Worm (Caenorhabditis elegans): ENCODE measurements around the gene T24H10.1.

The T24H10.1 gene

ce11 chrII:9117789-9118242, 18.6 kb downstream of the T24H10.1 start (continued):
- TF ChIP-seq egrh-3 (GFP tag; IDR thresholded peaks at IDR 0.05), result no peak
- TF ChIP-seq ama-1 (optimal IDR thresholded peaks at IDR 0.05), result no peak
- peak in 1 of 2 experiments; percentile 7 for TF ChIP-seq ama-1 (GFP tag; optimal IDR thresholded peaks at IDR 0.05)
- no peak for TF ChIP-seq nhr-90 (tag; optimal IDR thresholded peaks at IDR 0.05)
- no peak for TF ChIP-seq let-607 (tag; optimal IDR thresholded peaks at IDR 0.05)
- no peak for TF ChIP-seq snpc-4 (GFP tag; optimal IDR thresholded peaks at IDR 0.05)
- no peak for TF ChIP-seq snpc-4 (tag; optimal IDR thresholded peaks at IDR 0.05)
- peak; percentile 34 for TF ChIP-seq atf-7 (tag; optimal IDR thresholded peaks at IDR 0.05)
- no peak for TF ChIP-seq hmg-1.2 (GFP tag; IDR thresholded peaks at IDR 0.05)
- TF ChIP-seq ceh-40 (GFP tag; IDR thresholded peaks at IDR 0.05), result no peak
- no peak for TF ChIP-seq akir-1 (GFP tag; optimal IDR thresholded peaks at IDR 0.05)

DNA sequence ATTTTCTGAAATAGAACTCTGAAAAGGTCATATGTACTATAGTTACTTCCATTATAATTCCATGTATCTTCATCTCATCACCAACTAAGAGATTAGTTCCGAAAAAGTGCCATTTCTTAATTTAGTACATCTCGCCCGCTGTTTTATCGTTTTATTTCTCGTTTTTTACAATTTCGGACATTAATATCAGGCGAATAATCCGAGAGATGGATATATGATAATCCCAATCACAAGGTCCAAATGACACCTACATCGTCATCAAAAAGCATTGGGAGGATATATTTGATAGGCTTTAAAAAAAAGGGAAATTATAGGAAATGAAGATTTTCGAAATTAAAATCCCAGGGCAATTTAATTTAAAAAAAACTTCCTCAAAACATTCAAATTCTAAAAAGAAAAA, 21.2 kb downstream of the T24H10.1 start:
- TF ChIP-seq attf-5 (GFP tag; optimal IDR thresholded peaks at IDR 0.05) (no peak), Y67H2A.10 (GFP tag; conservative IDR thresholded peaks at IDR 0.05) (no peak), mxl-1 (tag; optimal IDR thresholded peaks at IDR 0.05) (no peak), ZK185.1 (tag; optimal IDR thresholded peaks at IDR 0.05; ENCODE audit: poor library complexity, severe bottlenecking) (peak; percentile 42), K12H6.12 (tag; optimal IDR thresholded peaks at IDR 0.05) (no peak)

DNA sequence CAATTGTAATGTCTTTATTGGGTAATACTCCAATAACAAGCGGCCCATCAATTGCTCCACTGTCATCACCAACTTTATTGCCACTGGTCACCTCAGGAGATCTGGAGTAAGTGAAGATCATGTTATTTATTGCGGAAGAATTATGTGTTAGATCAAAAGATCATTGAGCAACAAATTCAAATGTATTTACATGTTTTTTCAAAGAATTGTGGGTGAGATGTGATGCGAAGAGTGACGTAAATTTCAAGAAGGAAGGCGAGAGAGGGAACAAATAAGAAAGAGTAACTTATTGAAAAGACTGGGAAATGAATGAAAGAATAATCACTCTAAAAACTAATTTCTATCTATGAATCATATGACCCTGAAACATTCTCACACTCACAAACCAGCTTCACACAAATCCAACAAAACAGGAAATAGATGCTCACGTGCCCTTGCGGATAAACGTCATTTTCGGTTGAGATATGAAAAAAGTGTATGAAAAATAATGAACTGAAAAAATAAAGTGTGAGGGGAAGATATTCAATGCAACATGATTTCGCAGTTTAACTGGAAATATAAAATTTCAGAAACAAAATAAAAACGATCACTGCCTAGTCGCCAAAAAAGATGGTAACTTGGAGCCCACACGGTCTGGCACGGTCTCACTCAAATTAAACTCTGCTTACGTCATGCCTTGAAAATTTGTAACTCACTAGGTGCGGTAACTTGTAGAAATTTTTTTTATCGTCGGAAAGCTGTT, 21.8 kb downstream of the T24H10.1 start:
- TF ChIP-seq K11D2.4 (GFP tag; IDR thresholded peaks at IDR 0.05) (no peak), hsf-1 (GFP tag; IDR thresholded peaks at IDR 0.05) (no peak), madf-8 (GFP tag; conservative IDR thresholded peaks at IDR 0.05) (no peak), nhr-120 (GFP tag; IDR thresholded peaks at IDR 0.05) (no peak), F57A8.1 (GFP tag; optimal IDR thresholded peaks at IDR 0.05) (no peak), nhr-179 (tag; optimal IDR thresholded peaks at IDR 0.05) (no peak), snpc-3.4 (tag; optimal IDR thresholded peaks at IDR 0.05) (no peak), Y56A3A.18 (GFP tag; IDR thresholded peaks at IDR 0.05) (no peak), zim-3 (tag; optimal IDR thresholded peaks at IDR 0.05) (no peak), Y95B8A.8 (GFP tag; IDR thresholded peaks at IDR 0.05) (no peak), let-607 (tag; optimal IDR thresholded peaks at IDR 0.05) (no peak), lsl-1 (GFP tag; optimal IDR thresholded peaks at IDR 0.05) (no peak)

ce11 chrII:9124353-9124752, 25.2 kb downstream of the T24H10.1 start:
- TF ChIP-seq ceh-79 (tag; optimal IDR thresholded peaks at IDR 0.05) (no peak), pha-4 (tag; optimal IDR thresholded peaks at IDR 0.05) (no peak), C17E4.6 (GFP tag; IDR thresholded peaks at IDR 0.05) (no peak), K12H6.12 (tag; optimal IDR thresholded peaks at IDR 0.05) (no peak), ZK185.1 (tag; optimal IDR thresholded peaks at IDR 0.05; ENCODE audit: poor library complexity, severe bottlenecking) (no peak), ccch-3 (GFP tag; optimal IDR thresholded peaks at IDR 0.05) (no peak), nhr-27 (tag; optimal IDR thresholded peaks at IDR 0.05) (no peak)

ce11 chrII:9125007-9125406, 25.8 kb downstream of the T24H10.1 start:
- TF ChIP-seq nhr-80 (tag; optimal IDR thresholded peaks at IDR 0.05), result peak; percentile 12
- no peak for TF ChIP-seq egl-44 (GFP tag; IDR thresholded peaks at IDR 0.05)

All from whole organism, young adult.